Worm (Caenorhabditis elegans): ENCODE measurements around the gene fre-1.

- TF ChIP-seq fos-1 (tag; optimal IDR thresholded peaks at IDR 0.05) (no peak), nhr-77 (tag; optimal IDR thresholded peaks at IDR 0.05) (no peak), ztf-11 (tag; optimal IDR thresholded peaks at IDR 0.05) (no peak)
Observed at ce11 chrV:20104417-20104816, 16.9 kb upstream of the fre-1 start.
